Fruit fly (Drosophila melanogaster) whole organism, pupa: ENCODE measurements around the gene stnA.

Experiments used
- CG12605 ChIP-seq: fragments of 200-800 bp; sonication (Bioruptor generic); IDR thresholded peaks from 2 replicates; pipeline ENCODE4 v1.3.6; 2022; ENCODE audit warnings: missing biosample characterization, missing genetic modification characterization
- CG4496 ChIP-seq: fragments of 200-800 bp; sonication (Bioruptor generic); IDR thresholded peaks from 3 replicates; pipeline ENCODE4 v1.3.6; 2022; ENCODE audit warnings: missing biosample characterization, missing genetic modification characterization
- Pif1A ChIP-seq: fragments of 200-800 bp; sonication (Bioruptor generic); optimal IDR thresholded peaks from 3 replicates; lab custom pipeline; 2016; ENCODE audit warnings: missing biosample characterization, missing genetic modification characterization

- no peak for TF ChIP-seq CG4496 (GFP tag; lab: Robert Waterston, UW)
- TF ChIP-seq Pif1A: no peak
- TF ChIP-seq CG12605 (GFP tag; lab: Robert Waterston, UW): no peak
Observed at dm6 chrX:23022598-23022997, 18.1 kb upstream of the stnA start, which contains the start of gene zyd.
